Worm (Caenorhabditis elegans): Measurements from ENCODE around the gene ZK686.5.

Gene ZK686.5

DNA sequence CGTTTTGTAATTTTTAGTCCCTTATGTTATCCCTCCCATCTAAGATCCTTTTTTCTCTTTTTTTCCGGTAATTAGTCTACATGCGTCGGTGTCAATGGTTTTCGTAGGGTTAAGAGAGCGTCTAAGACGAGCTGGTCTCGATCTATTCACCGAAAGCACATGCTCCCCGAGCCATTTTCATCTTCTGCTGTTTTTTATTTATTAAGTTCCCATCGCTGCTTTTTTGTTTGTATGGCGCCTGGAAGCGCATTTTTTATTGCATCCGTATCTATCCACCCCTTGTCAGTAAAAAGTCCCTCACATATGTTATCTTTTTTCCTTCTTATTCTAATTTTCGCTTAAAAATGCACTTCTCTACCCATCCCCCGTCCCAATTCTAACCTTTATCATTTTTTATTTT lies 30.5 kb downstream of the ZK686.5 start (continued):
- 0 out of 2 replicates have a peak, but pooled peaks have one; percentile 15 for TF ChIP-seq pbrm-1 (GFP tag; IDR thresholded peaks at IDR 0.05)
- TF ChIP-seq F10E7.11 (tag; optimal IDR thresholded peaks at IDR 0.05), result no peak
- TF ChIP-seq dox-1 (GFP tag; IDR thresholded peaks at IDR 0.05), result peak; percentile 71; the same call in 1 of the 2 replicates
- no peak for TF ChIP-seq sptf-2 (GFP tag; optimal IDR thresholded peaks at IDR 0.05)
- no peak for TF ChIP-seq gei-17 (GFP tag; optimal IDR thresholded peaks at IDR 0.05)

- TF ChIP-seq madf-6 (GFP tag; IDR thresholded peaks at IDR 0.05) (peak; percentile 16; the same call in 1 of the 2 replicates), Y67H2A.10 (GFP tag; conservative IDR thresholded peaks at IDR 0.05) (no peak)
These were observed 31.3 kb downstream of the ZK686.5 start for ce11 chrIII:7736003-7736402.

ce11 chrIII:7734105-7734504 lies 33.2 kb downstream of the ZK686.5 start:
- TF ChIP-seq ztf-26 (tag; optimal IDR thresholded peaks at IDR 0.05) (no peak), ztf-22 (GFP tag; optimal IDR thresholded peaks at IDR 0.05) (no peak), unc-62 (GFP tag; optimal IDR thresholded peaks at IDR 0.05) (peak; percentile 40), Y53G8AR.9 (GFP tag; conservative IDR thresholded peaks at IDR 0.05) (no peak)

ce11 chrIII:7733563-7733962 lies 33.8 kb downstream of the ZK686.5 start:
- no peak for TF ChIP-seq dpff-1 (tag; optimal IDR thresholded peaks at IDR 0.05)
- TF ChIP-seq cebp-1 (GFP tag; IDR thresholded peaks at IDR 0.05), result peak; percentile 34; the same call in 1 of the 2 replicates
- no peak for TF ChIP-seq cebp-1 (tag; optimal IDR thresholded peaks at IDR 0.05)
- TF ChIP-seq nhr-120 (GFP tag; IDR thresholded peaks at IDR 0.05), result no peak
- peak; percentile 10 for TF ChIP-seq lin-54 (GFP tag; optimal IDR thresholded peaks at IDR 0.05)
- TF ChIP-seq repo-1 (tag; optimal IDR thresholded peaks at IDR 0.05), result peak; percentile 30

ce11 chrIII:7731085-7731484 lies 36.2 kb downstream of the ZK686.5 start:
- 0 out of 2 replicates have a peak, but pooled peaks have one; percentile 10 for TF ChIP-seq Y53G8AR.9 (GFP tag; conservative IDR thresholded peaks at IDR 0.05)
- no peak for TF ChIP-seq F33H1.4 (GFP tag; IDR thresholded peaks at IDR 0.05)
- no peak for TF ChIP-seq lin-54 (GFP tag; optimal IDR thresholded peaks at IDR 0.05)
- TF ChIP-seq rcor-1 (GFP tag; IDR thresholded peaks at IDR 0.05), result no peak
- no peak for TF ChIP-seq snpc-1.3 (tag; optimal IDR thresholded peaks at IDR 0.05; ENCODE audit: insufficient read depth)
- TF ChIP-seq nfyb-1 (GFP tag; IDR thresholded peaks at IDR 0.05), result 0 out of 2 replicates have a peak, but pooled peaks have one; percentile 41
- TF ChIP-seq ekl-4 (GFP tag; IDR thresholded peaks at IDR 0.05), result peak; percentile 29; the same call in 1 of the 2 replicates

DNA sequence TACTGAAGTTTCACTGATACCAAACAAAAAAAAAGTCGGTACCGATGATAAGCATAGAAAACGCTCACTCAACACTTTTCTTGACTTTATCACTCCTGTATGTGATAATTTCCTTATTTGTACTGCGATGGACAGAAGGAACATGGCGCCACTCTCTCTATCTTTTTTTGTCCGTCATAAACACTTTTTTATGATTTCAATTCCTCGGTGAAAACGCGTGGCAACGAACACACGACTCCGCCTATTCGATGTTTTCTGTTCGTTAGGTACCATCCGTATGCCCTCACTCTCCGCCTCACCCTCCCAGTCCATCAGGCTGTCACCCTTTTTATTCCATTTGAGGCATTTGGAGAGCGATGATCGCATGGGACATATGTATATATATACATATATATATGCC lies 37.0 kb downstream of the ZK686.5 start:
- TF ChIP-seq madf-8 (GFP tag; conservative IDR thresholded peaks at IDR 0.05) (no peak), ekl-4 (GFP tag; IDR thresholded peaks at IDR 0.05) (no peak), F39B2.1 (GFP tag; IDR thresholded peaks at IDR 0.05) (no peak), hmg-1.2 (GFP tag; IDR thresholded peaks at IDR 0.05) (no peak), nhr-179 (tag; optimal IDR thresholded peaks at IDR 0.05) (no peak), B0019.2 (GFP tag; conservative IDR thresholded peaks at IDR 0.05) (no peak), let-607 (tag; optimal IDR thresholded peaks at IDR 0.05) (peak; percentile 14 to 67), ceh-100 (GFP tag; IDR thresholded peaks at IDR 0.05) (no peak), attf-5 (GFP tag; optimal IDR thresholded peaks at IDR 0.05) (peak; percentile 2), rcor-1 (GFP tag; IDR thresholded peaks at IDR 0.05) (no peak), F10E7.11 (tag; optimal IDR thresholded peaks at IDR 0.05) (no peak), lin-40 (tag; optimal IDR thresholded peaks at IDR 0.05) (no peak), nfyb-1 (GFP tag; IDR thresholded peaks at IDR 0.05) (peak; percentile 57; the same call in 1 of the 2 replicates), egl-18 (GFP tag; IDR thresholded peaks at IDR 0.05) (0 out of 2 replicates have a peak, but pooled peaks have one; percentile 31), ztf-26 (tag; optimal IDR thresholded peaks at IDR 0.05) (no peak), ZK185.1 (tag; optimal IDR thresholded peaks at IDR 0.05; ENCODE audit: poor library complexity, severe bottlenecking) (peak; percentile 51), repo-1 (tag; optimal IDR thresholded peaks at IDR 0.05) (no peak), tlf-1 (GFP tag; optimal IDR thresholded peaks at IDR 0.05) (peak; percentile 25), nhr-80 (tag; optimal IDR thresholded peaks at IDR 0.05) (peak; percentile 93), ceh-79 (tag; optimal IDR thresholded peaks at IDR 0.05) (no peak), madf-10 (tag; optimal IDR thresholded peaks at IDR 0.05) (no peak), unc-62 (GFP tag; optimal IDR thresholded peaks at IDR 0.05) (no peak)
